Fruit fly (Drosophila melanogaster): ENCODE data around the gene CG32107.

DNA sequence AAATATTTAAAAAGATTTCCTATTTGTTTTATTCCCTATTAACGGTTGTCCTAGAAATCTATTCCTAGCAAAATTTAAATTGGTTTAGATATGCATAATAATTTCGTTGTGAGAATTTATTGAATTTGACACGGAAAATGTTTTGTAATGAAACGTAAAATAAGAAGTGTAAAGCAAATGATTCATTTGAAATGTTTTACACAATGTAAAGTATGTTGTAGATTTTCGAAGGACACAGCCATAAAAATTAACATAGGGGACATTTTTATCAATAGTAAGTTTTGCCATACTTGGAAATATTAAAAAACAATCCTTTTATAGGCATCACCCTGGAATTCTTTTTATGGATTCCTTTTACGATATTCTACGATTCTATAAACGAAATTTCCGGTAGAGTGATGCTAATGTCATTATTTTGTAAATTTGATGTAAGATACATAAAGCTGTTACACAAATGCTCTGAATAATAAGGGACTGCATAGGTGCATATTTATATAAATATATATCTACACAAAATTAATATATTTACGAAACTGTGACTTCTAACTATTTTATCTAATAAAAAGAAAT is 3.5 kb downstream of the CG32107 start:
- no peak for TF ChIP-seq stc (GFP tag; IDR thresholded peaks at IDR 0.05)
- TF ChIP-seq eve (GFP tag; optimal IDR thresholded peaks at IDR 0.05), result no peak
- TF ChIP-seq pros (GFP tag; optimal IDR thresholded peaks at IDR 0.05), result no peak
- TF ChIP-seq CG12219 (GFP tag; optimal IDR thresholded peaks at IDR 0.05), result no peak
- no peak for TF ChIP-seq exex (tag; optimal IDR thresholded peaks at IDR 0.05)
- TF ChIP-seq luna (GFP tag; optimal IDR thresholded peaks at IDR 0.05), result no peak
- TF ChIP-seq jing (GFP tag; optimal IDR thresholded peaks at IDR 0.05), result no peak
- no peak for TF ChIP-seq sug (tag; optimal IDR thresholded peaks at IDR 0.05)
- TF ChIP-seq CG32772 (GFP tag; IDR thresholded peaks at IDR 0.05), result no peak
- TF ChIP-seq CG17912 (GFP tag; optimal IDR thresholded peaks at IDR 0.05), result no peak
- no peak for TF ChIP-seq Dp (GFP tag; optimal IDR thresholded peaks at IDR 0.05)
- no peak for TF ChIP-seq CG3065 (GFP tag; optimal IDR thresholded peaks at IDR 0.05)
- TF ChIP-seq Nf-YC (tag; optimal IDR thresholded peaks at IDR 0.05), result no peak
- TF ChIP-seq CG9437 (GFP tag; optimal IDR thresholded peaks at IDR 0.05), result no peak
